Fruit fly (Drosophila melanogaster) whole organism, embryonic: ENCODE measurements around the gene Peritrophin-15a.

Experiments
- CG10209 ChIP-seq: fragments of 200-800 bp; sonication (Bioruptor generic); optimal IDR thresholded peaks from 3 replicates; lab custom pipeline; 2017; ENCODE audit warnings: missing biosample characterization, mild to moderate bottlenecking, missing genetic modification characterization, missing genetic modification reagents
- CG12071 ChIP-seq: fragments of 200-800 bp; sonication (Bioruptor generic); optimal IDR thresholded peaks from 3 replicates; lab custom pipeline; 2018; ENCODE audit warnings: missing biosample characterization, mild to moderate bottlenecking, missing genetic modification characterization
- CG1233 ChIP-seq: fragments of 200-800 bp; sonication (Bioruptor generic); optimal IDR thresholded peaks from 4 replicates; lab custom pipeline; 2018; ENCODE audit warnings: missing biosample characterization, mild to moderate bottlenecking, missing genetic modification characterization
- CG13624 ChIP-seq: fragments of 200-800 bp; sonication (Bioruptor generic); optimal IDR thresholded peaks from 2 replicates; lab custom pipeline; 2016; ENCODE audit warnings: missing biosample characterization, missing genetic modification characterization
- CG13775 ChIP-seq: fragments of 200-800 bp; sonication (Bioruptor generic); optimal IDR thresholded peaks from 3 replicates; lab custom pipeline; 2017; ENCODE audit warnings: missing biosample characterization, mild to moderate bottlenecking, missing genetic modification characterization
- CG14014 ChIP-seq: fragments of 200-800 bp; sonication (Bioruptor generic); IDR thresholded peaks from 2 replicates; pipeline ENCODE4 v1.3.6; 2022; ENCODE audit warnings: missing biosample characterization, missing genetic modification characterization
- CG14710 ChIP-seq: fragments of 200-800 bp; sonication (Bioruptor generic); optimal IDR thresholded peaks from 3 replicates; lab custom pipeline; 2019; ENCODE audit warnings: missing biosample characterization, mild to moderate bottlenecking, missing genetic modification characterization, moderate library complexity
- CG15269 ChIP-seq: fragments of 200-800 bp; sonication (Bioruptor generic); optimal IDR thresholded peaks from 2 replicates; lab custom pipeline; 2018; ENCODE audit warnings: missing biosample characterization, mild to moderate bottlenecking, missing genetic modification characterization, moderate library complexity
- CG15696 ChIP-seq: fragments of 200-800 bp; sonication (Bioruptor generic); optimal IDR thresholded peaks from 2 replicates; lab custom pipeline; 2019; ENCODE audit warnings: missing biosample characterization, mild to moderate bottlenecking, missing genetic modification characterization, moderate library complexity
- CG17359 ChIP-seq: fragments of 200-800 bp; sonication (Bioruptor generic); optimal IDR thresholded peaks from 3 replicates; lab custom pipeline; 2018; ENCODE audit warnings: missing biosample characterization, mild to moderate bottlenecking, missing genetic modification characterization, moderate library complexity
- CG17385 ChIP-seq: fragments of 200-800 bp; sonication (Bioruptor generic); optimal IDR thresholded peaks from 3 replicates; lab custom pipeline; 2018; ENCODE audit warnings: missing biosample characterization, mild to moderate bottlenecking, missing genetic modification characterization
- CG18599 ChIP-seq: fragments of 200-800 bp; sonication (Bioruptor generic); optimal IDR thresholded peaks from 3 replicates; lab custom pipeline; 2017; ENCODE audit warnings: missing biosample characterization, missing genetic modification characterization, mild to moderate bottlenecking, moderate library complexity, missing genetic modification reagents
- CG2199 ChIP-seq: fragments of 200-800 bp; sonication (Bioruptor generic); IDR thresholded peaks from 3 replicates; pipeline ENCODE4 v1.3.6; 2022; ENCODE audit warnings: missing biosample characterization, missing genetic modification characterization
- CG31365 ChIP-seq: fragments of 200-800 bp; sonication (Bioruptor generic); optimal IDR thresholded peaks from 2 replicates; lab custom pipeline; 2018; ENCODE audit warnings: missing biosample characterization, mild to moderate bottlenecking, missing genetic modification characterization
- CG34224 ChIP-seq: fragments of 200-800 bp; sonication (Bioruptor generic); IDR thresholded peaks from 3 replicates; pipeline ENCODE4 v1.3.6; 2022; ENCODE audit warnings: missing biosample characterization, missing genetic modification characterization; ENCODE audit not compliant: partially characterized antibody
- CG34376 ChIP-seq: fragments of 200-800 bp; sonication (Bioruptor generic); optimal IDR thresholded peaks from 2 replicates; lab custom pipeline; 2018; ENCODE audit warnings: missing biosample characterization, mild to moderate bottlenecking, missing genetic modification characterization
- CG6854 ChIP-seq: fragments of 200-800 bp; sonication (Bioruptor generic); optimal IDR thresholded peaks from 3 replicates; lab custom pipeline; 2017; ENCODE audit warnings: missing biosample characterization, mild to moderate bottlenecking, missing genetic modification characterization
- CG7271 ChIP-seq: fragments of 200-800 bp; sonication (Bioruptor generic); optimal IDR thresholded peaks from 2 replicates; lab custom pipeline; 2018; ENCODE audit warnings: missing biosample characterization, mild to moderate bottlenecking, missing genetic modification characterization, moderate library complexity
- CG7372 ChIP-seq: fragments of 200-800 bp; sonication (Bioruptor generic); IDR thresholded peaks from 2 replicates; pipeline ENCODE4 v1.3.6; 2022; ENCODE audit warnings: missing biosample characterization, missing genetic modification characterization
- CG8281 ChIP-seq: fragments of 200-800 bp; sonication (Bioruptor generic); optimal IDR thresholded peaks from 2 replicates; lab custom pipeline; 2018; ENCODE audit warnings: missing biosample characterization, mild to moderate bottlenecking, missing genetic modification characterization, moderate library complexity
- CG8388 ChIP-seq: fragments of 200-800 bp; sonication (Bioruptor generic); optimal IDR thresholded peaks from 2 replicates; lab custom pipeline; 2019; ENCODE audit warnings: missing biosample characterization, mild to moderate bottlenecking, missing genetic modification characterization, moderate library complexity
- CG8765 ChIP-seq: fragments of 200-800 bp; sonication (Bioruptor generic); IDR thresholded peaks from 2 replicates; pipeline ENCODE4 v1.3.6; 2022; ENCODE audit warnings: missing biosample characterization, missing genetic modification characterization
- CG8924 ChIP-seq: fragments of 200-800 bp; optimal IDR thresholded peaks from 3 replicates; lab custom pipeline; 2019; ENCODE audit warnings: missing biosample characterization, mild to moderate bottlenecking, missing genetic modification characterization, moderate library complexity
- CrebB ChIP-seq: fragments of 200-800 bp; sonication (Bioruptor generic); optimal IDR thresholded peaks from 3 replicates; lab custom pipeline; 2018; ENCODE audit warnings: missing biosample characterization, mild to moderate bottlenecking, missing genetic modification characterization
- HHEX ChIP-seq: fragments of 200-800 bp; sonication (Bioruptor generic); optimal IDR thresholded peaks from 3 replicates; lab custom pipeline; 2017; ENCODE audit warnings: missing biosample characterization, mild to moderate bottlenecking, missing genetic modification characterization, missing genetic modification reagents
- Jarid2 ChIP-seq: fragments of 200-800 bp; sonication (Bioruptor generic); optimal IDR thresholded peaks from 3 replicates; lab custom pipeline; 2017; ENCODE audit warnings: mild to moderate bottlenecking, missing biosample characterization, missing genetic modification reagents, missing genetic modification characterization
- MESR4 ChIP-seq: fragments of 200-800 bp; sonication (Bioruptor generic); optimal IDR thresholded peaks from 2 replicates; lab custom pipeline; 2018; ENCODE audit warnings: missing biosample characterization, mild to moderate bottlenecking, missing genetic modification characterization, moderate library complexity
- Meics ChIP-seq: fragments of 200-800 bp; sonication (Bioruptor generic); optimal IDR thresholded peaks from 2 replicates; lab custom pipeline; 2017; ENCODE audit warnings: missing biosample characterization, mild to moderate bottlenecking, missing genetic modification characterization
- Oli ChIP-seq: fragments of 200-800 bp; sonication (Bioruptor generic); optimal IDR thresholded peaks from 2 replicates; lab custom pipeline; 2018; ENCODE audit warnings: missing biosample characterization, mild to moderate bottlenecking, missing genetic modification characterization, moderate library complexity
- Rx ChIP-seq: fragments of 200-800 bp; sonication (Bioruptor generic); IDR thresholded peaks from 2 replicates; pipeline ENCODE4 v1.3.6; 2022; ENCODE audit warnings: missing biosample characterization, missing genetic modification characterization
- Ssrp ChIP-seq: fragments of 200-800 bp; sonication (Bioruptor generic); optimal IDR thresholded peaks from 2 replicates; lab custom pipeline; 2018; ENCODE audit warnings: missing biosample characterization, mild to moderate bottlenecking, missing genetic modification characterization, moderate library complexity
- Stat92E ChIP-seq, 3 experiments: fragments of >200 bp in 2 of 3; fragments of 200-800 bp in 1 of 3; sonication (Bioruptor generic) in 1 of 3; optimal IDR thresholded peaks; 2 replicates each; lab custom pipeline; 2017 to 2019; ENCODE audit warnings: missing biosample characterization in 3 of 3, missing genetic modification characterization in 3 of 3, mild to moderate bottlenecking in 1 of 3, moderate library complexity in 1 of 3
- bowl ChIP-seq: fragments of 200-800 bp; sonication (Bioruptor generic); IDR thresholded peaks from 2 replicates; pipeline ENCODE4 v1.3.6; 2022; ENCODE audit warnings: missing biosample characterization, missing genetic modification characterization
- br ChIP-seq: fragments of >200 bp; optimal IDR thresholded peaks from 2 replicates; lab custom pipeline; 2017
- chm ChIP-seq: fragments of 200-800 bp; sonication (Bioruptor generic); IDR thresholded peaks from 2 replicates; pipeline ENCODE4 v1.3.6; 2022; ENCODE audit warnings: missing biosample characterization, missing genetic modification characterization
- h ChIP-seq: fragments of >200 bp; optimal IDR thresholded peaks from 2 replicates; lab custom pipeline; 2017
- hkb ChIP-seq, 2 experiments: fragments of 200-800 bp in 1 of 2; fragments of >200 bp in 1 of 2; sonication (Bioruptor generic) in 1 of 2; IDR thresholded peaks in 1 of 2; optimal IDR thresholded peaks in 1 of 2; 2 replicates each; pipeline versions ENCODE4 v1.3.6 to Lab custom; 2017 to 2022; ENCODE audit warnings: missing biosample characterization in 1 of 2, missing genetic modification characterization in 1 of 2
- kah ChIP-seq: fragments of 200-800 bp; sonication (Bioruptor generic); optimal IDR thresholded peaks from 2 replicates; lab custom pipeline; 2018; ENCODE audit warnings: missing biosample characterization, mild to moderate bottlenecking, missing genetic modification characterization
- odd ChIP-seq: fragments of 200-800 bp; sonication (Bioruptor generic); optimal IDR thresholded peaks from 2 replicates; lab custom pipeline; 2017; ENCODE audit warnings: missing biosample characterization, mild to moderate bottlenecking, missing genetic modification characterization
- pan ChIP-seq, 4 experiments: fragments of >200 bp in 3 of 4; fragments of 200-800 bp in 1 of 4; sonication (Bioruptor generic) in 1 of 4; optimal IDR thresholded peaks in 3 of 4; IDR thresholded peaks in 1 of 4; 2 replicates each; pipeline versions ENCODE4 v1.3.6 to Lab custom; 2017 to 2022; ENCODE audit warnings: missing biosample characterization in 2 of 4, missing genetic modification characterization in 2 of 4, mixed read lengths in 1 of 4
- prd ChIP-seq, 3 experiments: fragments of >200 bp in 2 of 3; fragments of 200-800 bp in 1 of 3; sonication (Bioruptor generic) in 1 of 3; optimal IDR thresholded peaks in 2 of 3; IDR thresholded peaks in 1 of 3; 2 replicates in 2 of 3; 3 replicates in 1 of 3; pipeline versions ENCODE4 v1.3.6 to Lab custom; 2017 to 2022; ENCODE audit warnings: missing biosample characterization in 1 of 3, missing genetic modification characterization in 1 of 3
- pros ChIP-seq: fragments of 200-800 bp; sonication (Bioruptor generic); optimal IDR thresholded peaks from 3 replicates; lab custom pipeline; 2019; ENCODE audit warnings: missing biosample characterization, mild to moderate bottlenecking, missing genetic modification characterization, moderate library complexity
- sc ChIP-seq, 3 experiments: fragments of >200 bp in 2 of 3; fragments of 200-800 bp in 1 of 3; sonication (Bioruptor generic) in 1 of 3; optimal IDR thresholded peaks; 2 replicates in 2 of 3; 3 replicates in 1 of 3; lab custom pipeline; 2017; ENCODE audit warnings: mild to moderate bottlenecking in 1 of 3, missing biosample characterization in 1 of 3, missing genetic modification characterization in 1 of 3, missing genetic modification reagents in 1 of 3
- sens ChIP-seq: fragments of 200-800 bp; sonication (Bioruptor generic); peaks from one replicate; lab custom pipeline; 2016; ENCODE audit warnings: missing biosample characterization, missing genetic modification characterization
- slp2 ChIP-seq: fragments of 200-800 bp; sonication (Bioruptor generic); optimal IDR thresholded peaks from 2 replicates; lab custom pipeline; 2016; ENCODE audit warnings: missing biosample characterization, missing genetic modification characterization
- ssp ChIP-seq: fragments of 200-800 bp; sonication (Bioruptor generic); IDR thresholded peaks from 2 replicates; pipeline ENCODE4 v1.3.6; 2022; ENCODE audit warnings: missing biosample characterization, missing genetic modification characterization
- tll ChIP-seq, 2 experiments: fragments of 200-800 bp in 1 of 2; fragments of >200 bp in 1 of 2; sonication (Bioruptor generic) in 1 of 2; optimal IDR thresholded peaks; 2 replicates each; lab custom pipeline; 2017 to 2019; ENCODE audit warnings: missing biosample characterization in 2 of 2, missing genetic modification characterization in 2 of 2, mild to moderate bottlenecking in 1 of 2, moderate library complexity in 1 of 2

Peritrophin-15a gene

DNA sequence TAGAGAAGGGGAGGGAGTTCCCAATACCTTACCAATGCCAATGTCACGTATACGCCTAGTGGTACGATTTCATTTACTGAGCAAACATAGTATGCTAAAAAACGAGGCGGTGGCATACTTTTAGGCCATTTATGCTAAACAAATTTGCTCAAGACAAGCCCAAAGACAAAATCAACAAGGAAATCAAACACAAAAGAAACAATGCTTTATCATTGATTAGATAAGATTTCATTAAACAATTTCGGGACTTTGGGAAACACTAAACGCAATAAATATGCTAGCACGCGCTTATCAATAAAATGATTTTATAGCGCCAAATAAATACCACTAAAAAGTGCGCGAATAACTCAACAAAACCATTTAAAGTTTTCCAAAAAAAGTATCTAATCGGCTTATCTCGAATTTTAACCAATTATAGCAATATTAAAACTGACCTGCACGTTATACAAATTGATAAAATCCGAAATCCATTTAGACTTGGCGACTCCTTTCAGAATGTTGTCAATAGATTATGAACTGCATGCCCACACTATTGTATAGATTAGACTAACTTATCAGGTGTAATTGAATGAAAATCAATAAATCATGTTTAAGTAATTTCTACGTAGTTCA lies 45.2 kb downstream of the Peritrophin-15a start (continued):
- TF ChIP-seq hkb (optimal IDR thresholded peaks at IDR 0.05; lab: Kevin White, UChicago) (no peak), hkb (GFP tag; IDR thresholded peaks at IDR 0.05; lab: Robert Waterston, UW) (peak; percentile 72), odd (GFP tag; lab: Kevin White, UChicago) (peak; percentile 69), br (lab: Kevin White, UChicago) (no peak), sens (GFP tag; lab: Kevin White, UChicago) (peak; percentile 55), CG6854 (GFP tag; lab: Kevin White, UChicago) (peak; percentile 13), CG31365 (tag; lab: Kevin White, UChicago) (peak; percentile 22), CG18599 (GFP tag; lab: Kevin White, UChicago) (peak; percentile 62), Jarid2 (GFP tag; lab: Kevin White, UChicago) (peak; percentile 19), Rx (GFP tag; lab: Robert Waterston, UW) (no peak), CG17359 (tag; lab: Kevin White, UChicago) (peak; percentile 59), CG13775 (GFP tag; lab: Kevin White, UChicago) (no peak), CG17385 (peak; percentile 55), CG8388 (GFP tag; lab: Kevin White, UChicago) (peak; percentile 8), CrebB (peak; percentile 71), CG14014 (GFP tag; lab: Robert Waterston, UW) (peak; percentile 52; the same call in 1 of the 2 replicates), HHEX (GFP tag; lab: Kevin White, UChicago) (peak; percentile 61), CG8281 (tag; lab: Kevin White, UChicago) (no peak), CG12071 (GFP tag; lab: Kevin White, UChicago) (peak; percentile 70), Oli (tag; lab: Kevin White, UChicago) (peak; percentile 8), pan (optimal IDR thresholded peaks at IDR 0.05; lab: Kevin White, UChicago) (no peak), pan (GFP tag; optimal IDR thresholded peaks at IDR 0.05 in 1 of 2, IDR thresholded peaks at IDR 0.05 in 1 of 2) (peak in 1 of 2 experiments; percentile 35), CG8765 (no peak), ssp (GFP tag; lab: Robert Waterston, UW) (no peak), CG34224 (GFP tag; lab: Robert Waterston, UW) (no peak), CG15696 (no peak), CG13624 (no peak), CG2199 (GFP tag; lab: Robert Waterston, UW) (no peak), CG15269 (tag; lab: Kevin White, UChicago) (peak; percentile 63), kah (GFP tag; lab: Kevin White, UChicago) (no peak), CG10209 (GFP tag; lab: Kevin White, UChicago) (peak; percentile 31), pros (GFP tag; lab: Kevin White, UChicago) (no peak), prd (optimal IDR thresholded peaks at IDR 0.05; lab: Kevin White, UChicago) (no peak), prd (GFP tag; IDR thresholded peaks at IDR 0.05; lab: Robert Waterston, UW) (no peak), CG34376 (GFP tag; lab: Kevin White, UChicago) (peak; percentile 57), CG7372 (GFP tag; lab: Robert Waterston, UW) (peak; percentile 68), MESR4 (no peak), CG1233 (GFP tag; lab: Kevin White, UChicago) (peak; percentile 44), bowl (GFP tag; lab: Robert Waterston, UW) (no peak), Stat92E (GFP tag; optimal IDR thresholded peaks at IDR 0.05; lab: Kevin White, UChicago) (no peak), Ssrp (tag; lab: Kevin White, UChicago) (no peak), Meics (peak; percentile 58), h (lab: Kevin White, UChicago) (no peak), tll (GFP tag; optimal IDR thresholded peaks at IDR 0.05; lab: Kevin White, UChicago) (no peak), CG14710 (tag; lab: Kevin White, UChicago) (no peak), chm (GFP tag; lab: Robert Waterston, UW) (no peak), CG8924 (tag; lab: Kevin White, UChicago) (peak; percentile 26), CG7271 (tag; lab: Kevin White, UChicago) (no peak), sc (optimal IDR thresholded peaks at IDR 0.05; lab: Kevin White, UChicago) (no peak), sc (GFP tag; optimal IDR thresholded peaks at IDR 0.05; lab: Kevin White, UChicago) (no peak), slp2 (GFP tag; lab: Kevin White, UChicago) (no peak)
